Worm (Caenorhabditis elegans): Measurements from ENCODE around the gene R04A9.9.

Gene R04A9.9

ce11 chrX:371761-372285 is 18.5 kb downstream of the R04A9.9 start, which contains the start of gene nrde-3:
nrde-3 (plus strand) TSS chrX:372235.
- TF ChIP-seq R02D3.7 (tag; optimal IDR thresholded peaks at IDR 0.05) (no peak), aly-2 (tag; optimal IDR thresholded peaks at IDR 0.05) (no peak), mbf-1 (tag; optimal IDR thresholded peaks at IDR 0.05) (no peak), snpc-4 (tag; optimal IDR thresholded peaks at IDR 0.05) (no peak), dmd-4 (tag; optimal IDR thresholded peaks at IDR 0.05) (no peak), nhr-10 (tag; optimal IDR thresholded peaks at IDR 0.05) (no peak), fos-1 (tag; optimal IDR thresholded peaks at IDR 0.05) (no peak), nhr-23 (tag; optimal IDR thresholded peaks at IDR 0.05) (no peak), nhr-12 (tag; optimal IDR thresholded peaks at IDR 0.05) (no peak), lsy-2 (tag; optimal IDR thresholded peaks at IDR 0.05) (no peak), lin-13 (GFP tag; optimal IDR thresholded peaks at IDR 0.05) (no peak), blmp-1 (tag; optimal IDR thresholded peaks at IDR 0.05; ENCODE audit: insufficient read depth) (no peak), ztf-4 (tag; optimal IDR thresholded peaks at IDR 0.05) (no peak)

- TF ChIP-seq unc-55 (GFP tag; optimal IDR thresholded peaks at IDR 0.05) (peak; percentile 59), mab-5 (tag; optimal IDR thresholded peaks at IDR 0.05) (no peak), C34F6.9 (tag; optimal IDR thresholded peaks at IDR 0.05) (peak; percentile 48)
These were observed 20.4 kb downstream of the R04A9.9 start for ce11 chrX:369923-370322.

- TF ChIP-seq nhr-129 (tag; optimal IDR thresholded peaks at IDR 0.05) (no peak), ztf-4 (tag; optimal IDR thresholded peaks at IDR 0.05) (no peak), ceh-16 (tag; optimal IDR thresholded peaks at IDR 0.05) (no peak), nhr-6 (tag; optimal IDR thresholded peaks at IDR 0.05) (no peak), fos-1 (tag; optimal IDR thresholded peaks at IDR 0.05) (no peak), nhr-10 (tag; optimal IDR thresholded peaks at IDR 0.05) (no peak), zag-1 (tag; optimal IDR thresholded peaks at IDR 0.05) (no peak), skn-1 (tag; optimal IDR thresholded peaks at IDR 0.05) (no peak), egl-27 (tag; optimal IDR thresholded peaks at IDR 0.05) (no peak), lin-39 (tag; optimal IDR thresholded peaks at IDR 0.05) (no peak), mbf-1 (tag; optimal IDR thresholded peaks at IDR 0.05) (no peak), peb-1 (tag; optimal IDR thresholded peaks at IDR 0.05) (no peak), mdl-1 (tag; optimal IDR thresholded peaks at IDR 0.05) (no peak), unc-62 (GFP tag; optimal IDR thresholded peaks at IDR 0.05) (no peak), lin-13 (GFP tag; optimal IDR thresholded peaks at IDR 0.05) (no peak), unc-39 (tag; optimal IDR thresholded peaks at IDR 0.05) (no peak), Y55F3AM.14 (GFP tag; optimal IDR thresholded peaks at IDR 0.05) (no peak), C34F6.9 (tag; optimal IDR thresholded peaks at IDR 0.05) (no peak)
These were observed 29.9 kb downstream of the R04A9.9 start, which contains the start of gene C04E7.5 for ce11 chrX:360479-360878. C04E7.5 (plus strand) TSS chrX:360779.

- TF ChIP-seq sem-4 (tag; optimal IDR thresholded peaks at IDR 0.05) (no peak), ztf-1 (GFP tag; conservative IDR thresholded peaks at IDR 0.05) (no peak), ama-1 (optimal IDR thresholded peaks at IDR 0.05) (no peak), unc-62 (GFP tag; optimal IDR thresholded peaks at IDR 0.05) (no peak), unc-39 (tag; optimal IDR thresholded peaks at IDR 0.05) (no peak), crh-2 (tag; optimal IDR thresholded peaks at IDR 0.05) (no peak), lin-39 (tag; optimal IDR thresholded peaks at IDR 0.05) (no peak), R02D3.7 (tag; optimal IDR thresholded peaks at IDR 0.05) (no peak), gmeb-1 (tag; optimal IDR thresholded peaks at IDR 0.05) (no peak), nhr-21 (tag; optimal IDR thresholded peaks at IDR 0.05) (no peak), lin-11 (tag; optimal IDR thresholded peaks at IDR 0.05) (no peak), Y55F3AM.14 (GFP tag; optimal IDR thresholded peaks at IDR 0.05) (no peak), lin-13 (GFP tag; optimal IDR thresholded peaks at IDR 0.05) (no peak), nhr-77 (tag; optimal IDR thresholded peaks at IDR 0.05) (no peak), C34F6.9 (tag; optimal IDR thresholded peaks at IDR 0.05) (no peak), aly-2 (tag; optimal IDR thresholded peaks at IDR 0.05) (no peak), peb-1 (tag; optimal IDR thresholded peaks at IDR 0.05) (no peak), unc-55 (GFP tag; optimal IDR thresholded peaks at IDR 0.05) (no peak), snpc-4 (tag; optimal IDR thresholded peaks at IDR 0.05) (no peak), ZK546.5 (tag; optimal IDR thresholded peaks at IDR 0.05) (no peak)
These were observed 32.6 kb downstream of the R04A9.9 start, which contains the start of gene C04E7.1 for ce11 chrX:357792-358191. C04E7.1 (plus strand) TSS chrX:358092.

All from whole organism, L2 larva.